Worm (Caenorhabditis elegans): ENCODE measurements around the gene CC8.3.

The CC8.3 gene

DNA sequence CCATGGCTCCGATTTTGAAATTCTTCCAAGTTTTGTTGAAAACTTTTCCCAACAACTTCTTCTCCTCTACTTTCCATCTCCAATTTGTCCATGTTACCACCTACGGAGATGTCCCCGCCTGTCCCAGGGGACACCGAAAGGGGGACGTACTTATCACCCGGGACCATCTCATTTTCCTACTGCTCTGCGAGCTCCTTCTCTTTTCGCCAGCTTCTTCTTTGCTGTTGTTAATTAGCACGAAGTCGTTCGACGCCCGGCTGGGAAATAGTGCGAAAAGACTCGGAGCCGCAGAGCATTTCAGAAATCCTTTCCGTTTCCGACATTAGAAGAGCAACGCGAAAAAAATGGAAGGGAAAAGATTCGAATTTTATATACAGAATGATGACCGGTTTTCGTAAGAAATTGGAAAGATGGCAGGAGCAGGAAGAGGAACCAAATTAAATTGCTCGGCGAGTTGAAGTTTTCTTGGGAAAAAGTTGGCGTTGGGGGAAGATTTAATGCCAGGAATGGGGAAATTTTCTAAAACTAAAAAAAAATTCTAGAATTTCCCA, 20.2 kb downstream of the CC8.3 start:
- TF ChIP-seq ZK546.5 (tag; optimal IDR thresholded peaks at IDR 0.05): no peak
- TF ChIP-seq lsy-12 (tag; optimal IDR thresholded peaks at IDR 0.05): no peak
- no peak for TF ChIP-seq nhr-77 (tag; optimal IDR thresholded peaks at IDR 0.05)
- no peak for TF ChIP-seq ceh-82 (tag; optimal IDR thresholded peaks at IDR 0.05)
- TF ChIP-seq fkh-2 (tag; optimal IDR thresholded peaks at IDR 0.05): no peak
- no peak for TF ChIP-seq daf-12 (tag; optimal IDR thresholded peaks at IDR 0.05)
- TF ChIP-seq ceh-9 (tag; optimal IDR thresholded peaks at IDR 0.05): no peak
- no peak for TF ChIP-seq unc-62 (GFP tag; optimal IDR thresholded peaks at IDR 0.05)
- TF ChIP-seq ama-1 (optimal IDR thresholded peaks at IDR 0.05): no peak
- no peak for TF ChIP-seq nhr-11 (tag; optimal IDR thresholded peaks at IDR 0.05)
- no peak for TF ChIP-seq snpc-4 (tag; optimal IDR thresholded peaks at IDR 0.05)
- no peak for TF ChIP-seq fkh-10 (GFP tag; optimal IDR thresholded peaks at IDR 0.05)
- no peak for TF ChIP-seq nhr-237 (tag; optimal IDR thresholded peaks at IDR 0.05)
- no peak for TF ChIP-seq R02D3.7 (tag; optimal IDR thresholded peaks at IDR 0.05)
- TF ChIP-seq mml-1 (tag; optimal IDR thresholded peaks at IDR 0.05): no peak
- no peak for TF ChIP-seq nhr-43 (tag; optimal IDR thresholded peaks at IDR 0.05; ENCODE audit: poor library complexity, severe bottlenecking)
- TF ChIP-seq egl-5 (tag; optimal IDR thresholded peaks at IDR 0.05): no peak
- no peak for TF ChIP-seq jun-1 (tag; optimal IDR thresholded peaks at IDR 0.05)
- TF ChIP-seq nhr-25 (tag; optimal IDR thresholded peaks at IDR 0.05): no peak

DNA sequence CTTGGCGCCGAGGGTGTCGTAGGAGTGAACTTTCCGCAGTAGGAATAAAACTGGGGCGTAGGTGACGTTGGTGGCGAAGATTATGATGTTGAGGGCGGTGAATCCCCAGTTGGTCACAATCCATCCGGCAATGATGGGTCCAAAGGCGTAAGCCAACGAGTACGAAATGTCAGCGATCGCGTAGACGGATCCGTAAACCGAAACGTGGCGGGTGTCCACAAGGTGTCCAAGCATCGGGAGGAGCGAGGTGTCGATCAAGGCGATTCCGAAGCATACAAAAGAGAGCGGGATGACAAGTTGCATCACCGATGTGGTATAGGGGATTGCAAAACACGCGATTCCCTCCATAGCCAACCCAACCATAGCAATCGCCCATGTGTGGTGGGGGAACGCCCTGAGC, 23.4 kb downstream of the CC8.3 start:
- TF ChIP-seq ztf-11 (tag; optimal IDR thresholded peaks at IDR 0.05) (no peak), nhr-25 (tag; optimal IDR thresholded peaks at IDR 0.05) (no peak), nhr-76 (tag; optimal IDR thresholded peaks at IDR 0.05) (no peak), snpc-4 (tag; optimal IDR thresholded peaks at IDR 0.05) (no peak), fkh-10 (GFP tag; optimal IDR thresholded peaks at IDR 0.05) (no peak), elt-2 (tag; optimal IDR thresholded peaks at IDR 0.05) (no peak), skn-1 (tag; optimal IDR thresholded peaks at IDR 0.05) (no peak), tbx-2 (tag; optimal IDR thresholded peaks at IDR 0.05) (no peak), sea-2 (GFP tag; optimal IDR thresholded peaks at IDR 0.05) (no peak)

DNA sequence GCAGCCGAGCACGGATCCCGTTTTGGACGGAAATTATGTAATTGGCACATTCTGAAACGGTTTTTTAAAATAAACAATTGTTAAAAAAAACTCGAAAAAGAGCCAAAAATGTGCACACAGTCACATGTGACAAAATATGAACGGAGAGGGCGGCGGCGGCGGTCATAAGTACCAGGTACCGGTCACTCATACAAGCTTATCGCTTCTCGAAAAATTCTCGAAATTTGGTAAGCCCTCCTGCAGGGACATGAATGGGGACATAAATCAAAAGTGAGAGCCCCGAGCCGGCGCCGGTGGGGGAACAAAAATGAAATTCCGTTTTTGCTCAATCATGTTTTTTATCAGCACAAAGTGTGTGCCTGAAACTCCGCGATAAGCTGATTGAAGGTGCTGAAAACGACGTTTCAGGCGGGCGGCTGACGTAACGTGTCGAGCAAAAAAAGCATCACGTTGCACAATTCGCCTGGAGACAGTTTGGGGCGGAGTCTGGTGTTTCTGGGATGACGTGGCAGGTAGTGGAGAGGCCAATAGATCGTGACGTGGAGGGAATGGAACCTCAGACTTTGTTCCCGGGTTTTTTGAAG, 29.0 kb downstream of the CC8.3 start, which contains the start of gene ltah-1.2:
Gene ltah-1.2 (minus strand): TSS at position 51 of the 584 bp plus-strand sequence.
- TF ChIP-seq ztf-11 (tag; optimal IDR thresholded peaks at IDR 0.05) (no peak), nhr-67 (tag; optimal IDR thresholded peaks at IDR 0.05) (no peak), hmg-11 (tag; optimal IDR thresholded peaks at IDR 0.05) (no peak), pqm-1 (tag; optimal IDR thresholded peaks at IDR 0.05) (peak; percentile 43), eor-1 (tag; optimal IDR thresholded peaks at IDR 0.05) (no peak), elt-2 (tag; optimal IDR thresholded peaks at IDR 0.05) (peak; percentile 90), nfya-1 (tag; optimal IDR thresholded peaks at IDR 0.05; ENCODE audit: insufficient read depth) (peak; percentile 38)

DNA sequence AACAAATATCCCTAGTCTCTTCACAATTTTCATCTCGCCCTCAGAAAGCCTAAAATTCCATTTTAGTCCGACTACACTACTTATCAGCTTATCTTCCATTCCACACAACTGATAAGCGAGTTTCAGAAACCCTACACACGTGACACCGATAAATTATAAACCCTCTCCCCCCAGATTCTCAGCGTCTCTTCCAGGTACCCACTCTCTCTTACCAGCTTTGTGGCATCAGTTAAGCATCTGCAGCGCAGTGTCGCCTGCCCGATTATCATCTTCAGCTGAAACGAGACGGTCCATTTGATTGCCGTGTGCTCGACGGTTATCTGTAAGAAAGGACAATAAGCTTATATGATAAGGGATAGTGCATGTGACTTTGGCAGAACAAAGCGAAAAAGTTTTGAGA, 30.2 kb downstream of the CC8.3 start:
- TF ChIP-seq tbx-2 (tag; optimal IDR thresholded peaks at IDR 0.05) (no peak), daf-12 (tag; optimal IDR thresholded peaks at IDR 0.05) (no peak), nhr-23 (tag; optimal IDR thresholded peaks at IDR 0.05) (no peak), fkh-10 (GFP tag; optimal IDR thresholded peaks at IDR 0.05) (no peak), fkh-2 (tag; optimal IDR thresholded peaks at IDR 0.05) (no peak), nhr-12 (tag; optimal IDR thresholded peaks at IDR 0.05) (no peak), hmg-11 (tag; optimal IDR thresholded peaks at IDR 0.05) (no peak), egl-27 (tag; optimal IDR thresholded peaks at IDR 0.05) (peak; percentile 22), elt-2 (tag; optimal IDR thresholded peaks at IDR 0.05) (peak; percentile 100), skn-1 (tag; optimal IDR thresholded peaks at IDR 0.05) (peak; percentile 66), pha-4 (tag; optimal IDR thresholded peaks at IDR 0.05) (peak; percentile 13), snpc-4 (tag; optimal IDR thresholded peaks at IDR 0.05) (no peak), jun-1 (tag; optimal IDR thresholded peaks at IDR 0.05) (peak; percentile 90), mdl-1 (tag; optimal IDR thresholded peaks at IDR 0.05) (peak; percentile 43), pqm-1 (tag; optimal IDR thresholded peaks at IDR 0.05) (peak; percentile 99), ceh-9 (tag; optimal IDR thresholded peaks at IDR 0.05) (no peak), nhr-43 (tag; optimal IDR thresholded peaks at IDR 0.05; ENCODE audit: poor library complexity, severe bottlenecking) (no peak)
